Fruit fly (Drosophila melanogaster) whole organism, embryonic: Measurements from ENCODE around the gene GluClalpha.

Experiments
- CG3995 ChIP-seq: fragments of 200-800 bp; sonication (Bioruptor generic); optimal IDR thresholded peaks from 3 replicates; lab custom pipeline; 2016; ENCODE audit warnings: missing biosample characterization, missing genetic modification characterization
- HmgD ChIP-seq: fragments of 200-800 bp; sonication (Bioruptor generic); optimal IDR thresholded peaks from 3 replicates; lab custom pipeline; 2016; ENCODE audit warnings: missing biosample characterization, missing genetic modification characterization
- sug ChIP-seq: fragments of 200-800 bp; optimal IDR thresholded peaks from 2 replicates; lab custom pipeline; 2019; ENCODE audit warnings: missing biosample characterization, mild to moderate bottlenecking, missing genetic modification characterization, moderate library complexity

- TF ChIP-seq HmgD (no peak), CG3995 (GFP tag; lab: Kevin White, UChicago) (no peak), sug (tag; lab: Kevin White, UChicago) (no peak)
Observed at dm6 chr3R:19812472-19812871, 82.0 kb downstream of the GluClalpha start.
